Worm (Caenorhabditis elegans): ENCODE data around the gene C26B9.3.

- TF ChIP-seq tab-1 (GFP tag; IDR thresholded peaks at IDR 0.05) (no peak), klf-2 (GFP tag; conservative IDR thresholded peaks at IDR 0.05) (no peak), ref-1 (GFP tag; conservative IDR thresholded peaks at IDR 0.05) (no peak), cog-1 (tag; optimal IDR thresholded peaks at IDR 0.05) (no peak), flt-1 (GFP tag; IDR thresholded peaks at IDR 0.05) (no peak), med-1 (GFP tag; optimal IDR thresholded peaks at IDR 0.05; ENCODE audit: insufficient read depth) (no peak), ztf-29 (GFP tag; IDR thresholded peaks at IDR 0.05) (no peak), T22C8.4 (GFP tag; IDR thresholded peaks at IDR 0.05) (no peak), ztf-23 (GFP tag; IDR thresholded peaks at IDR 0.05) (no peak)
Observed at ce11 chrX:5372638-5373037, 34.5 kb downstream of the C26B9.3 start, which contains the start of gene F35C8.8.
